Worm (Caenorhabditis elegans): Measurements from ENCODE around the gene T01C3.3.

ce11 chrV:14942898-14943297 lies 49.6 kb downstream of the T01C3.3 start:
- TF ChIP-seq ceh-88 (GFP tag; IDR thresholded peaks at IDR 0.05) = no peak
- no peak for TF ChIP-seq nhr-71 (tag; optimal IDR thresholded peaks at IDR 0.05)

All from whole organism, L1 larva.